Worm (Caenorhabditis elegans): Measurements from ENCODE around the gene T28A8.2.

T28A8.2 gene

ce11 chrIII:13455207-13455606 lies 40.3 kb downstream of the T28A8.2 start, which contains the start of gene cua-1:
Gene cua-1, minus strand, starts transcription at chrIII:13455307.
- TF ChIP-seq ama-1 (optimal IDR thresholded peaks at IDR 0.05) (no peak), nhr-12 (tag; optimal IDR thresholded peaks at IDR 0.05) (no peak), pqm-1 (tag; optimal IDR thresholded peaks at IDR 0.05) (no peak), egl-27 (tag; optimal IDR thresholded peaks at IDR 0.05) (no peak), ztf-4 (tag; optimal IDR thresholded peaks at IDR 0.05) (no peak), nhr-11 (tag; optimal IDR thresholded peaks at IDR 0.05) (no peak), ZK546.5 (tag; optimal IDR thresholded peaks at IDR 0.05) (no peak), skn-1 (tag; optimal IDR thresholded peaks at IDR 0.05) (no peak), zag-1 (tag; optimal IDR thresholded peaks at IDR 0.05) (no peak), pha-4 (tag; optimal IDR thresholded peaks at IDR 0.05) (no peak)

DNA sequence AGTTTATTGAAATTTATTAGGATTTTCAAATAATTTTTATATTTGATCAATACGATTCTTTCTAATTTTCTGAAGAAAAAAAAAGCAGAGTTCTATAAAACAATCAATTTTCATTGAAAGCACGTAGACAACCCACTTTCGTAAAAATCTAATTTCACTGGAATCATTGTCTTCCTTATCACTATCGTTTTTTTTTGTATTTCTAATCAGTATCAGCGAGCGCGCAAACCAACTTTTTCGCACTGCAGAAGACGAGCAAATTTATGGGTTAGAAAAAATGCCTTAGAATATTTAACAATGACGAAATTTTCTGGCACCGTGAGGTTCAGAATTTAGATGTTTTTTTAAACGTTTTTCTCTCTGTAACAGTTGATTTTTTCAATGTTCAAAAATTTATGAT lies 42.6 kb downstream of the T28A8.2 start:
- TF ChIP-seq nhr-28 (tag; optimal IDR thresholded peaks at IDR 0.05), result no peak
- TF ChIP-seq elt-2 (tag; optimal IDR thresholded peaks at IDR 0.05), result peak; percentile 62
